Worm (Caenorhabditis elegans): ENCODE data around the gene ZK512.10.

DNA sequence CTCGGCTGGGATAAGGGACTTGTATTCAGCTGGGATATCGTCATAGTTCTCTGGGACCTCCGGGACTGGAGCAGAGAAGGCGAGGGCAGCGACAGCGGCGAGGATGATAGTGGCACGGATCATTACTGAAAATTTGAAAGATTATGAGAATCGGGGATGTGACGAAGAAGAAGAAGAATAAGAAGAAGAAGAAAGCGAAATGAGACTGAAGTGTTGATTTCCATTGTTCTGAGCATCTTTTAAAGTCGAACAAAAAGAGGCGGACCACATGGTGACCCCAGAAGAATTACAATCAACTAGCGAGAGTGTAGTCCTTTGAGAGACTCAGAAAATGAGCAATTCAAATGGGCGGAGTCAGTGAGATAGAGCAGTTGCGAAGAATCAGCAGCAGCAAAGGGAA lies 49.6 kb upstream of the ZK512.10 start, which contains the start of gene far-1:
- TF ChIP-seq jun-1 (tag; optimal IDR thresholded peaks at IDR 0.05): no peak
- TF ChIP-seq mdl-1 (tag; optimal IDR thresholded peaks at IDR 0.05): no peak
- no peak for TF ChIP-seq zag-1 (tag; optimal IDR thresholded peaks at IDR 0.05)
- no peak for TF ChIP-seq ama-1 (optimal IDR thresholded peaks at IDR 0.05)
- no peak for TF ChIP-seq nhr-11 (tag; optimal IDR thresholded peaks at IDR 0.05)
- TF ChIP-seq ceh-16 (tag; optimal IDR thresholded peaks at IDR 0.05): no peak
- no peak for TF ChIP-seq egl-27 (tag; optimal IDR thresholded peaks at IDR 0.05)
